Worm (Caenorhabditis elegans) whole organism, L4/young adult: ENCODE results near the gene T22B2.1.

ENCODE experiments used
- dao-5 ChIP-seq: sonication (generic microtip); optimal IDR thresholded peaks from 2 replicates; lab custom pipeline; 2016; ENCODE audit warnings: missing genotype, missing genetic modification characterization, moderate library complexity, missing compliant biosample characterization
- him-1 ChIP-seq: sonication (generic microtip); optimal IDR thresholded peaks from 2 replicates; lab custom pipeline; 2016; ENCODE audit warnings: missing genotype, missing genetic modification reagents, missing genetic modification characterization, missing compliant biosample characterization

DNA sequence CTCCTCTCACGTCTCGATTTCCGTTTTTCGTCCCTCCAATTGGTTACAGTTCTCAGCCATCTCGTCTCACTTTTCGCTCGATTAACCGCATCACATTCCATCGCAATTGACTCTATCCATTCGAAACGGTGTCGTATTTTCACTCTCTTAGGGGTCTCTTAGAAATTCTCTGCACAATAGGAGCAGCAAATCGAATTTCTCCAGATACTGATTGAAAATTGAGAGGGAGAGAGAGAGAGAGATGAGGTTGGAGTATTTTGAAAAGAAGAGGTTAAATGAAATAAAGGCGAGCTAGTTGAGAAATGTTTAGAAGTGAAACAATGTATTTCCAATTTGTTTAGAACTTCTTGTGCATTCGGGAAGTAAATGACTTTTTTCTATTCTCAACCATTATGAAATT is 24.5 kb upstream of the T22B2.1 start:
- TF ChIP-seq dao-5 (tag; lab: Kevin White, UChicago) (no peak), him-1 (no peak)
